Fruit fly (Drosophila melanogaster) whole organism, pupa: Measurements from ENCODE around the gene Ilp8.

Source experiments
- CG10348 ChIP-seq: fragments of 200-800 bp; sonication (Bioruptor generic); IDR thresholded peaks from 2 replicates; pipeline ENCODE4 v1.3.6; 2022; ENCODE audit warnings: missing biosample characterization, missing genetic modification characterization
- CG12605 ChIP-seq: fragments of 200-800 bp; sonication (Bioruptor generic); IDR thresholded peaks from 2 replicates; pipeline ENCODE4 v1.3.6; 2022; ENCODE audit warnings: missing biosample characterization, missing genetic modification characterization
- CG13204 ChIP-seq: fragments of 200-800 bp; sonication (Bioruptor generic); optimal IDR thresholded peaks from 2 replicates; lab custom pipeline; 2018; ENCODE audit warnings: missing biosample characterization, mild to moderate bottlenecking, missing genetic modification characterization, moderate library complexity
- CG14655 ChIP-seq: fragments of 200-800 bp; sonication (Bioruptor generic); optimal IDR thresholded peaks from 3 replicates; lab custom pipeline; 2017; ENCODE audit warnings: mild to moderate bottlenecking, missing biosample characterization, missing genetic modification reagents, missing genetic modification characterization
- CG15710 ChIP-seq: fragments of 200-800 bp; sonication (Bioruptor generic); optimal IDR thresholded peaks from 2 replicates; lab custom pipeline; 2018; ENCODE audit warnings: missing biosample characterization, mild to moderate bottlenecking, missing genetic modification characterization, moderate library complexity
- CG17806 ChIP-seq: fragments of 200-800 bp; sonication (Bioruptor generic); optimal IDR thresholded peaks from 2 replicates; lab custom pipeline; 2018; ENCODE audit warnings: missing biosample characterization, mild to moderate bottlenecking, missing genetic modification characterization, moderate library complexity
- CG32121 ChIP-seq: fragments of 200-800 bp; sonication (Bioruptor generic); IDR thresholded peaks from 2 replicates; pipeline ENCODE4 v1.3.6; 2022; ENCODE audit warnings: missing biosample characterization, missing genetic modification characterization
- CG34367 ChIP-seq: fragments of 200-800 bp; sonication (Bioruptor generic); optimal IDR thresholded peaks from 2 replicates; lab custom pipeline; 2018; ENCODE audit warnings: missing biosample characterization, mild to moderate bottlenecking, missing genetic modification characterization
- CG4496 ChIP-seq: fragments of 200-800 bp; sonication (Bioruptor generic); IDR thresholded peaks from 3 replicates; pipeline ENCODE4 v1.3.6; 2022; ENCODE audit warnings: missing biosample characterization, missing genetic modification characterization
- CG8159 ChIP-seq: fragments of 200-800 bp; sonication (Bioruptor generic); optimal IDR thresholded peaks from 3 replicates; lab custom pipeline; 2018; ENCODE audit warnings: missing biosample characterization, mild to moderate bottlenecking, missing genetic modification characterization, moderate library complexity
- CG8301 ChIP-seq: fragments of 200-800 bp; sonication (Bioruptor generic); optimal IDR thresholded peaks from 2 replicates; lab custom pipeline; 2018; ENCODE audit warnings: missing biosample characterization, mild to moderate bottlenecking, missing genetic modification characterization
- CG9948 ChIP-seq: fragments of 200-800 bp; sonication (Bioruptor generic); optimal IDR thresholded peaks from 2 replicates; lab custom pipeline; 2018; ENCODE audit warnings: missing biosample characterization, mild to moderate bottlenecking, missing genetic modification characterization, moderate library complexity
- D1 ChIP-seq: fragments of 200-800 bp; sonication (Bioruptor generic); optimal IDR thresholded peaks from 2 replicates; lab custom pipeline; 2018; ENCODE audit warnings: missing biosample characterization, mild to moderate bottlenecking, missing genetic modification characterization, moderate library complexity
- EcR ChIP-seq: fragments of 200-800 bp; sonication (Bioruptor generic); optimal IDR thresholded peaks from 3 replicates; lab custom pipeline; 2019; ENCODE audit warnings: missing biosample characterization, missing genetic modification characterization, mild to moderate bottlenecking, moderate library complexity, missing genetic modification reagents
- Ets98B ChIP-seq: fragments of 200-800 bp; sonication (Bioruptor generic); IDR thresholded peaks from 2 replicates; pipeline ENCODE4 v1.3.6; 2022; ENCODE audit warnings: missing biosample characterization, missing genetic modification characterization
- Pif1A ChIP-seq: fragments of 200-800 bp; sonication (Bioruptor generic); optimal IDR thresholded peaks from 3 replicates; lab custom pipeline; 2016; ENCODE audit warnings: missing biosample characterization, missing genetic modification characterization
- Pif1B ChIP-seq: fragments of 200-800 bp; sonication (Bioruptor generic); optimal IDR thresholded peaks from 3 replicates; lab custom pipeline; 2016; ENCODE audit warnings: missing biosample characterization, missing genetic modification characterization
- Snoo ChIP-seq: fragments of 200-800 bp; sonication (Bioruptor generic); optimal IDR thresholded peaks from 3 replicates; lab custom pipeline; 2017; ENCODE audit warnings: missing biosample characterization, mild to moderate bottlenecking, missing genetic modification characterization, inconsistent platforms
- fd96Ca ChIP-seq: fragments of 200-800 bp; sonication (Bioruptor generic); IDR thresholded peaks from 3 replicates; pipeline ENCODE4 v1.3.6; 2022; ENCODE audit warnings: missing biosample characterization, missing genetic modification characterization
- gl ChIP-seq: fragments of 200-800 bp; sonication (Bioruptor generic); optimal IDR thresholded peaks from 2 replicates; lab custom pipeline; 2018; ENCODE audit warnings: missing biosample characterization, mild to moderate bottlenecking, missing genetic modification characterization
- rn ChIP-seq: fragments of 200-800 bp; sonication (Bioruptor generic); IDR thresholded peaks from 2 replicates; pipeline ENCODE4 v1.3.6; 2022; ENCODE audit warnings: missing biosample characterization, missing genetic modification characterization

Ilp8 gene

DNA sequence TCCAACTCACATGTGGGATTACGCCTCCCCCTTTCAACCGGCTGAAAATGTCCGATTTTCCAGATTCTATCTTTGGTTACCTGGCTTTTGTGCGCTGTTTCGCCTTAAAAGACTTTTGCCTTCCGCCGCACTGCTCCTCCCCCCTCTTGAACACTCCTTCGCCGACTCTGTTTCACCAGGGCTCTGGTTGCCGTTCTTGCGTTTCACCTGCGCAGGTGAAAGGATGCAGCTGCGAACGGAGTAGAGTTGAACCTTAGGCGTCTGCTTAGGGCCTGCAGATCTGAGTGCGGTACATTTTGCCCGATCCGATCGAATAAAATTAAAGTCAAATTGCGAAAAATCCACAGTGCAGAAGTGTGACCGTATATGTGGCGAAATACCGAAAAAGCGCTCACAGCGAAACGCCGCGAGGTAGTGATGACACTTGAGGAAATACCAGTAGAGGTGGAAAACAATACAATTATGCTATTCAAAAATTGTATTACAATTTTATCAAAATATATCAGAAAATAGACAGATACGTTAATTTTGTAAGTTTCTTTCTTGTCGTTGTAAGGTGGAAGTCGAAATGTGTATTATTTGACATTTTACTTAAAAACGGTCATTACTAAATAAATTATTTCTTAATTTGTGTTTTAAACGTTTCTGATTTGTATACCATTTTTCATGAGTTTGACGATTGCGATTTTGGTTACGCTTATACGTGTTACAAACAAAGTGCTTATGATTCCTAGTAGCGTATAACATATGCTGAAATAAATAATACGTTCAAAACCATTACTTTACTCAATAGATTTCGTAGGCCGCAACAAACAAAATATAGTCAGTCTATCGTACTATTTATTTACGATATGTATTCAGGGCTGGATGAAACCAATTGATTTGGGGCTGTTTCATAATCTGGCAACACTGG is 16.0 kb downstream of the Ilp8 start, which contains the start of the genes CG6664 and CG7728:
Gene CG6664, minus strand, starts transcription at position 518 of the 913 bp plus-strand sequence.
Gene CG7728, plus strand, starts transcription at position 874 of the 913 bp plus-strand sequence.
- TF ChIP-seq CG32121 (GFP tag; lab: Robert Waterston, UW): no peak
- no peak for TF ChIP-seq gl (tag; lab: Kevin White, UChicago)
- TF ChIP-seq CG17806: peak; percentile 25
- TF ChIP-seq CG4496 (GFP tag; lab: Robert Waterston, UW): peak; percentile 57; the same call in 1 of the 3 replicates
- TF ChIP-seq CG8159 (tag; lab: Kevin White, UChicago): peak; percentile 63
- TF ChIP-seq D1: no peak
- TF ChIP-seq CG13204 (GFP tag; lab: Kevin White, UChicago): no peak
- TF ChIP-seq CG12605: no peak
- TF ChIP-seq Ets98B (GFP tag; lab: Robert Waterston, UW): peak; percentile 23; the same call in 1 of the 2 replicates
- TF ChIP-seq EcR (GFP tag; lab: Kevin White, UChicago): no peak
- no peak for TF ChIP-seq Pif1B
- no peak for TF ChIP-seq CG14655 (GFP tag; lab: Kevin White, UChicago)
- TF ChIP-seq CG10348 (GFP tag; lab: Robert Waterston, UW): no peak
- TF ChIP-seq CG9948: peak; percentile 15
- TF ChIP-seq CG34367: peak; percentile 4
- TF ChIP-seq rn: no peak
- TF ChIP-seq Snoo (tag; lab: Kevin White, UChicago): no peak
- no peak for TF ChIP-seq CG8301 (tag; lab: Kevin White, UChicago)
- no peak for TF ChIP-seq Pif1A (GFP tag; lab: Kevin White, UChicago)
- peak; percentile 44 for TF ChIP-seq CG15710
- peak; percentile 37; the same call in 1 of the 3 replicates for TF ChIP-seq fd96Ca
- TF ChIP-seq, all 21 proteins: peak for 8

DNA sequence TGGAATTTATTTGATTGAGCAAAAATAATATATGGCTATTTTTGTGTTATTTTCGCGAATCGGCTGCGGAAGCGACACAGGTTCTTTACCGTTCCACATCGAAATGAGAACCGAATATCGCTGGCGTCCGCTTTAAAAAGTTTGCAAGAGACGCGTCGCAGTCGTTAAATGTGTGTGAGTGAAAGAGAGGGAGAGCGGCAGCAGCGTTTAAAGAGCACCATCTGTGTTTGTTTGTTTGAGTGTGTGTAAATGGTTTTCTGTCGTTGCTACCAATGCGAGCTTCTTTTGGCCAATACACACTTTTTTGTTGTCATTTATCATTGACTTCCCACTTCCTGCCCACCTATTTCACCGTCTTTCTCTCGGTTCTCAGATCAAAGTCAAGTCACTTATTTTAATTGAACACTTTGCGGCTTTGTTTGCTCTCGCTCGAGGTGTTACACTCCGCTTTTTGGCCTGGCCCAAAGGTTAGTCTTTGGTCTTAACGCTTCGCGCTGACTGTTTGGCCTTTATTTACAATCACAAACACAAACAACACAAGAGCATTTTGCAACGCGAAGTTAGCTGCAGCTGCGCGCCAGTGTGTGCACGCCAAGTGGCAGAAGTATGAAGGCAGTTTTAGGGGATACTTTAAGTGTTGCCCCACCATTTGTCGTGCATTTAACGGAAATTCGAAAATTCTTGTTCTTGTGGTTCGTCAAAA is 19.7 kb downstream of the Ilp8 start, which contains the start of gene CG3764:
Gene CG3764, minus strand, starts transcription at position 549 of the 703 bp plus-strand sequence.
- peak; percentile 49 for TF ChIP-seq CG8159 (tag; lab: Kevin White, UChicago)
- peak; percentile 59 for TF ChIP-seq CG15710
- TF ChIP-seq Pif1A (GFP tag; lab: Kevin White, UChicago): peak; percentile 53
- no peak for TF ChIP-seq CG9948
- TF ChIP-seq CG32121 (GFP tag; lab: Robert Waterston, UW): 0 out of 2 replicates have a peak, but pooled peaks have one; percentile 8
- peak; percentile 47 for TF ChIP-seq CG34367
- no peak for TF ChIP-seq Pif1B
- TF ChIP-seq CG17806: peak; percentile 24
- TF ChIP-seq EcR (GFP tag; lab: Kevin White, UChicago): peak; percentile 53
- peak; percentile 36; the same call in 1 of the 3 replicates for TF ChIP-seq CG4496 (GFP tag; lab: Robert Waterston, UW)
- no peak for TF ChIP-seq D1
- 0 out of 2 replicates have a peak, but pooled peaks have one; percentile 7 for TF ChIP-seq CG12605
- no peak for TF ChIP-seq rn
- peak; percentile 50 for TF ChIP-seq CG13204 (GFP tag; lab: Kevin White, UChicago)
- no peak for TF ChIP-seq CG10348 (GFP tag; lab: Robert Waterston, UW)
- TF ChIP-seq fd96Ca: no peak
- TF ChIP-seq CG14655 (GFP tag; lab: Kevin White, UChicago): no peak
- peak; percentile 29; the same call in 1 of the 2 replicates for TF ChIP-seq Ets98B (GFP tag; lab: Robert Waterston, UW)
- TF ChIP-seq gl (tag; lab: Kevin White, UChicago): peak; percentile 46
- TF ChIP-seq Snoo (tag; lab: Kevin White, UChicago): peak; percentile 69
- TF ChIP-seq CG8301 (tag; lab: Kevin White, UChicago): no peak

DNA sequence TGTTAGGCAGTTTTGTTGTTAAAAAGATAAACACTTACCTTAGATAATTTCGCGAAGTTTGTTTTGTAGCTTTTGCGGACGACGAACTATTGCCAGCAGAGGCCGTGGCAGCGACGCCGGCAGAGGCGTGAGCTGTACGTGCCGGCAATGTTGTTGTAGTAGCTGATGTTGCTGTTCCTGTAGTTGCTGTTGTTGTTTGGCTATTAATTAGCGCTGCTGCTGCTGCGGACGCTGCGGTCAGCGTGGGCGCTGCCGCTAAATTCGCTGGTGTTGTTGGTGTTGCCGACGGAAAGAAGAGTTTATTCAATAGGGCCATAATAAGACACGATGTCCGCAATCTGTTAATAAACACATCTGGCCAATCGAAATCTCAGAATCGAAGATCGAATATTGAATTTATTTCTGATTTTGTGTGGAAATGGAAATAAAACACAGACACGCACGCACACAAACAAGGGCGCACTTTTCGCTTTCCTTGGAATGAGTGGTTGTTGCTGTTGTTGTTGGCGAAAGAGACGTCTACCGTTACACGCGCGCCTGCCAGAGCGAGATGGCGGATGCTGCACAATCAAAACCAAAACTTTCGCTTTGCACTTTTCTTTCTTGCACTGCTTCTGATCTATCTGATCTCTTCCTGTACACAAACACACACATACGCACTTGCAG is 20.4 kb downstream of the Ilp8 start:
- TF ChIP-seq rn (no peak), CG17806 (no peak), CG14655 (GFP tag; lab: Kevin White, UChicago) (peak; percentile 51), Snoo (tag; lab: Kevin White, UChicago) (no peak), CG13204 (GFP tag; lab: Kevin White, UChicago) (peak; percentile 61), fd96Ca (no peak), Pif1A (GFP tag; lab: Kevin White, UChicago) (no peak), CG32121 (GFP tag; lab: Robert Waterston, UW) (0 out of 2 replicates have a peak, but pooled peaks have one; percentile 10), CG9948 (no peak), CG12605 (no peak), CG15710 (no peak), CG4496 (GFP tag; lab: Robert Waterston, UW) (peak; percentile 31; the same call in 1 of the 3 replicates), CG8159 (tag; lab: Kevin White, UChicago) (no peak), Ets98B (GFP tag; lab: Robert Waterston, UW) (no peak), EcR (GFP tag; lab: Kevin White, UChicago) (no peak), D1 (no peak), CG10348 (GFP tag; lab: Robert Waterston, UW) (no peak), CG34367 (no peak), CG8301 (tag; lab: Kevin White, UChicago) (peak; percentile 37), Pif1B (no peak), gl (tag; lab: Kevin White, UChicago) (no peak)
